Fruit fly (Drosophila melanogaster): ENCODE data around the gene CG14618.

DNA sequence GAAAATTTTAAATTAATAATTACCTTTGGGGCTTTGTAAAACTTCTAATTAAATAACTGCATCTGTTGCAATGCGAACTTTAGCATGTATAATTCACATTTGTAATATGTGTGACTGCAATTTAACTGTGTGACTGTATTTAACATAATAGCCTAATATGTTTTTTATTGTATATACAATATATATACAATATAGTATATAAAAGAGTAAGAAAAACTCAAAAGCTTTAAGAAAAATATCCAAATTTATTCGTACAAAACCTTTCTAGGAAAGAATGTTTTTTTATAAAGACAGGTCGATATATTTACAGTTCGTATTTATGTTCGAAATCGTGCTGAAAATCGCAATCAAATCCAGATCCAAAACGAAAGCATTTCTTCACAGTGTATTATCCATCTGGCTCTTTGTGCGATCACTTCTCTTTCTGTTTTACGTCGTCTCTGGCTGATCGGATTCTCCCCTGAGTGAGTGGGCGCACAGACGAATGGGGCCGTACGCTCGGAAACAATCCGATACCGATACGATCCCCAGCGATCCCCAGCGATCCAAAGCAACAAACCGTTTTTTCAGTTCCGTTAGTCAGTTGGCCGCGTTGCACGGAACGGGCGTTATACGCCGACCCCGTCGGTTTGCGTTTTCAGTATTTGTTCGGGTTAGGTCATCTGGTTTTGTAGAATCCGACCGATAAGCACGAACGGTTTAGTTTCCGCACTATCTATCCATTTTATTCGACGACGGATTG lies 17.7 kb downstream of the CG14618 start:
- TF ChIP-seq CG8478 (optimal IDR thresholded peaks at IDR 0.05) (no peak), EcR (GFP tag; optimal IDR thresholded peaks at IDR 0.05) (no peak), psq (optimal IDR thresholded peaks at IDR 0.05) (no peak), usp (GFP tag; optimal IDR thresholded peaks at IDR 0.05) (no peak)

All from whole organism.